Worm (Caenorhabditis elegans) whole organism, L1 larva: Measurements from ENCODE around the gene K04B12.2.

Experiments used
- blmp-1 ChIP-seq: fragments of 150-350 bp; optimal IDR thresholded peaks from 2 replicates; lab custom pipeline; 2014; ENCODE audit warnings: missing biosample characterization, missing genetic modification characterization
- ceh-82 ChIP-seq, 3 experiments: fragments of 150-350 bp in 1 of 3; sonication (generic microtip) in 2 of 3; optimal IDR thresholded peaks; 2 replicates each; lab custom pipeline; 2014 to 2017; ENCODE audit warnings: missing biosample characterization in 3 of 3, missing genetic modification characterization in 3 of 3
- dpl-1 ChIP-seq, 3 experiments: fragments of 150-350 bp in 2 of 3; sonication (generic microtip) in 1 of 3; optimal IDR thresholded peaks; 2 replicates each; lab custom pipeline; 2014 to 2017; ENCODE audit warnings: missing biosample characterization in 3 of 3, missing genetic modification characterization in 3 of 3, missing genetic modification reagents in 3 of 3
- dsc-1 ChIP-seq: sonication (generic microtip); optimal IDR thresholded peaks from 2 replicates; lab custom pipeline; 2016; ENCODE audit warnings: mild to moderate bottlenecking, missing genetic modification characterization, missing compliant biosample characterization
- fkh-10 ChIP-seq: sonication (generic microtip); optimal IDR thresholded peaks from 2 replicates; lab custom pipeline; 2017; ENCODE audit warnings: missing biosample characterization, missing genetic modification reagents, missing genetic modification characterization
- lin-39 ChIP-seq: fragments of 150-350 bp; optimal IDR thresholded peaks from 2 replicates; lab custom pipeline; 2014; ENCODE audit warnings: missing biosample characterization, missing genetic modification reagents, missing genetic modification characterization
- nhr-11 ChIP-seq: fragments of 150-350 bp; optimal IDR thresholded peaks from 2 replicates; lab custom pipeline; 2014; ENCODE audit warnings: missing biosample characterization, missing genetic modification characterization
- tbx-2 ChIP-seq: sonication (generic microtip); optimal IDR thresholded peaks from 2 replicates; lab custom pipeline; 2016; ENCODE audit warnings: missing genetic modification characterization, missing compliant biosample characterization
- tlp-1 ChIP-seq: fragments of 150-350 bp; optimal IDR thresholded peaks from 2 replicates; lab custom pipeline; 2014; ENCODE audit warnings: missing biosample characterization, missing genetic modification characterization
- zag-1 ChIP-seq: fragments of 150-350 bp; optimal IDR thresholded peaks from 2 replicates; lab custom pipeline; 2014; ENCODE audit warnings: missing biosample characterization, missing genetic modification characterization

ce11 chrII:14406117-14406935 lies 31.4 kb downstream of the K04B12.2 start:
- TF ChIP-seq zag-1 (no peak), ceh-82 (tag; optimal IDR thresholded peaks at IDR 0.05; lab: Kevin White, UChicago) (no peak), nhr-11 (tag; lab: Kevin White, UChicago) (no peak), fkh-10 (GFP tag; lab: Kevin White, UChicago) (no peak), lin-39 (tag; lab: Kevin White, UChicago) (no peak), dpl-1 (GFP tag; optimal IDR thresholded peaks at IDR 0.05; lab: Kevin White, UChicago) (no peak), tbx-2 (tag; lab: Kevin White, UChicago) (no peak), dsc-1 (tag; lab: Kevin White, UChicago) (no peak), tlp-1 (tag; lab: Kevin White, UChicago) (no peak), blmp-1 (tag; lab: Kevin White, UChicago) (no peak)
